Fruit fly (Drosophila melanogaster): Measurements from ENCODE around the gene CG15365.

dm6 chrX:9074040-9074439, 6.3 kb upstream of the CG15365 start:
- no peak for TF ChIP-seq ttk (optimal IDR thresholded peaks at IDR 0.05)
- no peak for TF ChIP-seq psq (optimal IDR thresholded peaks at IDR 0.05)
- no peak for TF ChIP-seq Myc (optimal IDR thresholded peaks at IDR 0.05)
- TF ChIP-seq insv (optimal IDR thresholded peaks at IDR 0.05): no peak

Measured in Kc167 (cell line).